Fruit fly (Drosophila melanogaster): ENCODE measurements around the gene Snmp1.
A peak's percentile ranks its signal among the peaks of the same experiment; 100 is the strongest.

The Snmp1 gene

DNA sequence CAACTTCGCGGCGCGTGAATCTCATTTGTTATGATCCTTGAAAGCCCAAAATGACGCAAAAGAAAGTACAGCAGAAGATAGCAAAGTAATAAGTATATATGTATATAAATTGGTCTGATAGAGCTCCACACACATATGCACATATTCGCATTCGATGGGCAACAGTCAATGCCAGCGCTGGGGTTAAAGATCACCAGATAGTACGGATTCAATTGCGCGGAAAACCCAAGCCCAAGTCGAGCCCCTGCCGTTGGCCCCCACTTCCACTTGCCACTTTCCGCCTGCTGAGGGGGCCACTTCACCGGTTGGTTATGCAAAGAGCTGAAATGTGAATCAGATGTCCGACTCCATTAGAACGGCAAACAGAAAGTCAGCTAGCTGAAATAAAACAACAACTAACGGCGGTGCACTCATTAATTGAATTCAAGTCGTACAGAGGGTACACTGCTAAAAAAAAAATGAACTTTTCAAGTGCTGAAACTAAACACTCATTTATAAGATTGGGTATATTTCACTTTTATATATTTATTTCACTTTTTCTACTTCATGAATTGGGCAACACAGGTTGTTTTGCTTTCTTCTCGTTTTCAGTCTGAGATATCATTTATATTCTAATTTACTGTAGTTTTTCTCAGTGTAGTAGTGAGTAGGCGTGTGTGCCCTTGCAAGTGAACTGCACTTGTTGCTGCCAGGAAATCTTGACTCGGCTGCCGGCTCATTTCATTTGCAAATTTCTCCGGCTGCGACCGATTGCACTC is 27.4 kb upstream of the Snmp1 start (continued):
- TF ChIP-seq wek (GFP tag; optimal IDR thresholded peaks at IDR 0.05) = no peak
- no peak for TF ChIP-seq ftz-f1 (GFP tag; optimal IDR thresholded peaks at IDR 0.05)
- no peak for TF ChIP-seq CG9797 (GFP tag; optimal IDR thresholded peaks at IDR 0.05)
- no peak for TF ChIP-seq CG3726 (GFP tag; IDR thresholded peaks at IDR 0.05)
- TF ChIP-seq Ada2b (GFP tag; IDR thresholded peaks at IDR 0.05) = no peak
- 0 out of 2 replicates have a peak, but pooled peaks have one; percentile 25 for TF ChIP-seq CG4404 (GFP tag; IDR thresholded peaks at IDR 0.05)
- TF ChIP-seq NC2α (GFP tag; optimal IDR thresholded peaks at IDR 0.05) = no peak
- TF ChIP-seq fd3F (GFP tag; optimal IDR thresholded peaks at IDR 0.05) = no peak
- TF ChIP-seq CG4707 (GFP tag; optimal IDR thresholded peaks at IDR 0.05) = no peak
- TF ChIP-seq Drgx (GFP tag; IDR thresholded peaks at IDR 0.05) = peak; percentile 67

DNA sequence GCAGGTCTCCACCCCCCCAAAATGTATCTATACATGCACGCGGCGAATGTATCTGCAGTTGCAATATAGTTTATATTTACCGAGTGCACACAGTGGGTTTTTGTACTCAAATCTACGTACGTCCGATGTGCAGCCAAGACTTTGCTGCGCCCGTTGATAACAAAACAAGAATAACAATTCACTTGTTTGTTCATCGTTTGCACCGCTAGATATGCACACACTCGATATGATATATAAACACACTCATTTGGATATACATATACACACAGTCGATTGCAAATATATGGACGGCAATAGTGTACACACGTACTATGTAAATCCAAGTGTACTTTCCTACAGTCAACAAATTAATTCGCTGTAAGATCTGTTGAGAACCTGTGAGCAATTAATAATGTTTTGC is 25.7 kb upstream of the Snmp1 start:
- 0 out of 4 replicates have a peak, but pooled peaks have one; percentile 6 for TF ChIP-seq chinmo (GFP tag; IDR thresholded peaks at IDR 0.05; ENCODE audit: partially characterized antibody)
- peak; percentile 43 for TF ChIP-seq CG6813 (GFP tag; optimal IDR thresholded peaks at IDR 0.05)
- peak; percentile 28 for TF ChIP-seq CG8924 (tag; optimal IDR thresholded peaks at IDR 0.05)
- peak; percentile 80 for TF ChIP-seq Med (GFP tag)
- TF ChIP-seq Gsc (GFP tag; IDR thresholded peaks at IDR 0.05) = no peak
- TF ChIP-seq CG1233 (GFP tag; optimal IDR thresholded peaks at IDR 0.05) = peak; percentile 29
- TF ChIP-seq psq (GFP tag; optimal IDR thresholded peaks at IDR 0.05) = no peak
- no peak for TF ChIP-seq Ravus (GFP tag; IDR thresholded peaks at IDR 0.05)
- peak; percentile 49 for TF ChIP-seq CG15696 (tag; optimal IDR thresholded peaks at IDR 0.05)
- TF ChIP-seq Asciz (GFP tag; optimal IDR thresholded peaks at IDR 0.05) = peak; percentile 49
- no peak for TF ChIP-seq kay (GFP tag; optimal IDR thresholded peaks at IDR 0.05)
- peak; percentile 16 for TF ChIP-seq CG2678 (tag; optimal IDR thresholded peaks at IDR 0.05)
- no peak for TF ChIP-seq scrt (GFP tag; optimal IDR thresholded peaks at IDR 0.05)
- peak; percentile 39 for TF ChIP-seq CG9727 (GFP tag; optimal IDR thresholded peaks at IDR 0.05)
- peak; percentile 19 for TF ChIP-seq dmrt11E (tag; optimal IDR thresholded peaks at IDR 0.05)
- TF ChIP-seq Kr (GFP tag; optimal IDR thresholded peaks at IDR 0.05) = peak; percentile 66
- TF ChIP-seq kni (GFP tag; optimal IDR thresholded peaks at IDR 0.05) = peak; percentile 3
- TF ChIP-seq CG8359 (GFP tag; optimal IDR thresholded peaks at IDR 0.05; ENCODE audit: borderline replicate concordance) = peak; percentile 30
- TF ChIP-seq CG8944 (GFP tag; optimal IDR thresholded peaks at IDR 0.05) = no peak
- TF ChIP-seq CG14710 (tag; optimal IDR thresholded peaks at IDR 0.05) = peak; percentile 38
- peak; percentile 13; the same call in 1 of the 2 replicates for TF ChIP-seq ara (GFP tag; IDR thresholded peaks at IDR 0.05)
- TF ChIP-seq eve (GFP tag; optimal IDR thresholded peaks at IDR 0.05) = peak in 1 of 2 experiments; percentile 44
- TF ChIP-seq tll (GFP tag; optimal IDR thresholded peaks at IDR 0.05) = peak in 1 of 2 experiments; percentile 48
- TF ChIP-seq CG17359 (tag; optimal IDR thresholded peaks at IDR 0.05) = peak; percentile 21
- TF ChIP-seq ac (GFP tag; optimal IDR thresholded peaks at IDR 0.05) = peak; percentile 59
- peak; percentile 39 for TF ChIP-seq fd102C (GFP tag; optimal IDR thresholded peaks at IDR 0.05)
- no peak for TF ChIP-seq gem (tag; optimal IDR thresholded peaks at IDR 0.05)
- TF ChIP-seq Pdp1 (GFP tag; optimal IDR thresholded peaks at IDR 0.05) = peak in 1 of 2 experiments; percentile 7
- TF ChIP-seq CG3281 (GFP tag; optimal IDR thresholded peaks at IDR 0.05) = no peak
- no peak for TF ChIP-seq dpn (GFP tag; optimal IDR thresholded peaks at IDR 0.05)
- TF ChIP-seq sens (GFP tag) = peak; percentile 79
- TF ChIP-seq fd64A (GFP tag; optimal IDR thresholded peaks at IDR 0.05) = peak; percentile 44
- peak; percentile 26 for TF ChIP-seq Blimp-1 (GFP tag; optimal IDR thresholded peaks at IDR 0.05)
- TF ChIP-seq MTF-1 (GFP tag; optimal IDR thresholded peaks at IDR 0.05; ENCODE audit: borderline replicate concordance) = peak; percentile 26
- no peak for TF ChIP-seq bbx (GFP tag; IDR thresholded peaks at IDR 0.05; ENCODE audit: partially characterized antibody)
- peak; percentile 74 for TF ChIP-seq CG15479 (GFP tag; optimal IDR thresholded peaks at IDR 0.05)
